Fruit fly (Drosophila melanogaster) whole organism, pupa: ENCODE data around the gene Mbs.

Experiments
- CG14655 ChIP-seq: fragments of 200-800 bp; sonication (Bioruptor generic); optimal IDR thresholded peaks from 3 replicates; lab custom pipeline; 2017; ENCODE audit warnings: mild to moderate bottlenecking, missing biosample characterization, missing genetic modification reagents, missing genetic modification characterization
- CG15710 ChIP-seq: fragments of 200-800 bp; sonication (Bioruptor generic); optimal IDR thresholded peaks from 2 replicates; lab custom pipeline; 2018; ENCODE audit warnings: missing biosample characterization, mild to moderate bottlenecking, missing genetic modification characterization, moderate library complexity
- CG17806 ChIP-seq: fragments of 200-800 bp; sonication (Bioruptor generic); optimal IDR thresholded peaks from 2 replicates; lab custom pipeline; 2018; ENCODE audit warnings: missing biosample characterization, mild to moderate bottlenecking, missing genetic modification characterization, moderate library complexity
- CG32121 ChIP-seq: fragments of 200-800 bp; sonication (Bioruptor generic); IDR thresholded peaks from 2 replicates; pipeline ENCODE4 v1.3.6; 2022; ENCODE audit warnings: missing biosample characterization, missing genetic modification characterization
- CG4496 ChIP-seq: fragments of 200-800 bp; sonication (Bioruptor generic); IDR thresholded peaks from 3 replicates; pipeline ENCODE4 v1.3.6; 2022; ENCODE audit warnings: missing biosample characterization, missing genetic modification characterization
- CG8159 ChIP-seq: fragments of 200-800 bp; sonication (Bioruptor generic); optimal IDR thresholded peaks from 3 replicates; lab custom pipeline; 2018; ENCODE audit warnings: missing biosample characterization, mild to moderate bottlenecking, missing genetic modification characterization, moderate library complexity
- CG9948 ChIP-seq: fragments of 200-800 bp; sonication (Bioruptor generic); optimal IDR thresholded peaks from 2 replicates; lab custom pipeline; 2018; ENCODE audit warnings: missing biosample characterization, mild to moderate bottlenecking, missing genetic modification characterization, moderate library complexity
- EcR ChIP-seq: fragments of 200-800 bp; sonication (Bioruptor generic); optimal IDR thresholded peaks from 3 replicates; lab custom pipeline; 2019; ENCODE audit warnings: missing biosample characterization, missing genetic modification characterization, mild to moderate bottlenecking, moderate library complexity, missing genetic modification reagents
- Pif1A ChIP-seq: fragments of 200-800 bp; sonication (Bioruptor generic); optimal IDR thresholded peaks from 3 replicates; lab custom pipeline; 2016; ENCODE audit warnings: missing biosample characterization, missing genetic modification characterization
- Snoo ChIP-seq: fragments of 200-800 bp; sonication (Bioruptor generic); optimal IDR thresholded peaks from 3 replicates; lab custom pipeline; 2017; ENCODE audit warnings: missing biosample characterization, mild to moderate bottlenecking, missing genetic modification characterization, inconsistent platforms
- fd96Ca ChIP-seq: fragments of 200-800 bp; sonication (Bioruptor generic); IDR thresholded peaks from 3 replicates; pipeline ENCODE4 v1.3.6; 2022; ENCODE audit warnings: missing biosample characterization, missing genetic modification characterization

dm6 chr3L:16087323-16087816 lies 35.6 kb downstream of the Mbs start, which contains the start of gene Tasp1:
- TF ChIP-seq Pif1A (GFP tag; lab: Kevin White, UChicago), result no peak
- no peak for TF ChIP-seq fd96Ca (GFP tag; lab: Robert Waterston, UW)
- peak; percentile 46 for TF ChIP-seq CG9948 (tag; lab: Kevin White, UChicago)
- no peak for TF ChIP-seq CG8159 (tag; lab: Kevin White, UChicago)
- TF ChIP-seq EcR (GFP tag; lab: Kevin White, UChicago), result no peak
- TF ChIP-seq Snoo (tag; lab: Kevin White, UChicago), result peak; percentile 47
- TF ChIP-seq CG14655 (GFP tag; lab: Kevin White, UChicago), result no peak
- TF ChIP-seq CG32121 (GFP tag; lab: Robert Waterston, UW), result peak; percentile 54; the same call in 1 of the 2 replicates
- no peak for TF ChIP-seq CG15710 (tag; lab: Kevin White, UChicago)
- no peak; the same call in 2 of the 3 replicates for TF ChIP-seq CG4496
- no peak for TF ChIP-seq CG17806 (tag; lab: Kevin White, UChicago)
